Worm (Caenorhabditis elegans) whole organism, dauer: ENCODE measurements around the gene srh-7.

Experiments used
- unc-62 ChIP-seq: sonication (generic microtip); optimal IDR thresholded peaks from 2 replicates; lab custom pipeline; 2017; ENCODE audit warnings: missing biosample characterization, missing genetic modification reagents, missing genetic modification characterization

Gene srh-7

ce11 chrV:3992334-3992733, 15.7 kb upstream of the srh-7 start:
- no peak for TF ChIP-seq unc-62 (GFP tag; lab: Kevin White, UChicago)

DNA sequence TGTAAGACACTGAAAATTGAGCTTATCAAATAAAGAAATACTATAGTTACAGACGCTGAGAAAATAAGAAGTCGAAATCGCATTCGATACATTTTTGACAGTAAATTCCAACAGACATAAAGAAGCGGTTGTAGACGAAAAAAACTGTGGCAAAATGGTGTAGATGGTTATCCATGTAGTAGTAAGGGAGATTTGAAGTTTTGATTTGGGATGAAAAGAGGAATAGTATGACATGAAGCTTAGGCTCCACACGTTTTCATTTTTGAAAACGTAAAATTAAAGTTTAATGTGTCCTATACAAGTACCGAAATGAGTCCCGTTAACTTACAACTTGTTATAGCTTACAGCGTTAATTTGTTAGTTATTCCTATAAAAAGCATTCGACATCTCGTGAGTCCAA, 14.0 kb upstream of the srh-7 start, which contains the start of gene K09D9.9:
K09D9.9 (minus strand) TSS at position 101 of the 400 bp plus-strand sequence.
- no peak for TF ChIP-seq unc-62 (GFP tag; lab: Kevin White, UChicago)

DNA sequence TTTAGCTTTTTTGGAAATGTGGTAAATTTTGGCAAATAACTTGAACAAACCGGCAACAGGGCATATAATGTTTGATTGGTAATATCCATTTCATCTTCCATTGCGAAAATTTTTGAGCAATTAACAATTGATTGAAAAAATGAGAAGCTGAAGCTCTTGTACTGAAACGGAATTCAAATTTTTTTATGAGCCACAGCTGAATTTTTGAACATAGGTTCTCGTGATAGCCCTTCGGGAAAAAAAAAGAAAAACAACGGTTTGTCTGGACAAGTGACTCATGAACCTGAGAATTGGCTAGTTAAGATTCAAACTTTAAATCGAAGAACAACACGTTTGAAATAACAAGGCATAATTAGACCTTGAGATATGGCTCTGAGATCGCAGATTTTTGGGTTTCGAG, 12.2 kb upstream of the srh-7 start, which contains the start of gene srx-62:
srx-62 (minus strand) TSS at position 101 of the 400 bp plus-strand sequence.
- TF ChIP-seq unc-62 (GFP tag; lab: Kevin White, UChicago), result no peak

ce11 chrV:4004577-4004976, 3.5 kb upstream of the srh-7 start:
- no peak for TF ChIP-seq unc-62 (GFP tag; lab: Kevin White, UChicago)

ce11 chrV:4005219-4005618, 2.8 kb upstream of the srh-7 start, which contains the start of gene srh-8:
srh-8 (plus strand) TSS chrV:4005519.
- no peak for TF ChIP-seq unc-62 (GFP tag; lab: Kevin White, UChicago)

ce11 chrV:4010170-4010569, 2.1 kb downstream of the srh-7 start, which contains the start of gene srh-4:
srh-4 (plus strand) TSS chrV:4010470.
- no peak for TF ChIP-seq unc-62 (GFP tag; lab: Kevin White, UChicago)

- no peak for TF ChIP-seq unc-62 (GFP tag; lab: Kevin White, UChicago)
Observed at ce11 chrV:4016780-4017179, 8.8 kb downstream of the srh-7 start, which contains the start of gene srw-89. srw-89 (plus strand) TSS chrV:4017080.

ce11 chrV:4018591-4018990, 10.6 kb downstream of the srh-7 start:
- TF ChIP-seq unc-62 (GFP tag; lab: Kevin White, UChicago), result no peak

DNA sequence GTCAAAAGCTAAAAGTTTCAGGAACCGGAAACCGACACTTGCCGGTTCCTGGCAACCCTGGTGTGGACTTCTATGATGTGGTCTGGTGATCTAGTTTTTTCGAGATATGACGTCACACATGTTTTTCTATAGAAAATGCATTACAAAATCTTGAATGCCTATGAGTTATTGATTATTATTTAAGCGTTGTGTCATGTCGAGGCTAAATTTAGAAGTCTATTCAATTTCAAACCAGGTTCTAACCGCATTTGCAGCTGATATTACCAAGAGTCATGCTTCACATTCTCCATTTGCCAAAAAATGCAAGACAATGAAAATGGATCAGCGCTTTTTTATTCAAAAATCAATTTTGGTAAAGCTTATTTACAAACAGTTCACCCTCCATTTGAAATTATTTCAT, 11.2 kb downstream of the srh-7 start, which contains the start of gene K09D9.3:
K09D9.3 (plus strand) TSS at position 301 of the 400 bp plus-strand sequence.
- no peak for TF ChIP-seq unc-62 (GFP tag; lab: Kevin White, UChicago)

ce11 chrV:4021776-4022175, 13.7 kb downstream of the srh-7 start, which contains the start of gene K09D9.14:
K09D9.14 (minus strand) TSS chrV:4021876.
- TF ChIP-seq unc-62 (GFP tag; lab: Kevin White, UChicago), result no peak

ce11 chrV:4022309-4022708, 14.3 kb downstream of the srh-7 start, which contains the start of gene cyp-35A3:
cyp-35A3 (plus strand) TSS chrV:4022609.
- TF ChIP-seq unc-62 (GFP tag; lab: Kevin White, UChicago), result no peak

DNA sequence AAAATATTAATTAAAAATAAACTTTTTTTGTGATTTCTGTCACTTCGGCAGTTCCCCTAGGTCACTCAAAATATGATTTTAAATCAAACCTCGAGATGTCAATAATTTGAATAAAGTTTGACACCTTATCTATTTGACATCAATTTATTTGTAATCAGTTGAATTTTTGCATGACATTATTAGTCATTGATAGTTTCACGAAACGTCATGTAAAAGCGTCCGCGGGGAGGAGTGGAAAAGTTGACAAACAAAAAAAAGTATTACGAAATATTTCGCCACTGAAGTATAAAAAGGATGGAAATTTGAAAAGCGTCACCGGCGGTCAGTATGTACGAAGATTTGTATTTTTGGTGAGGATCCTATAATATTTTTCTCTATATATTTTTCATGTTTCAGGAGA, 16.8 kb downstream of the srh-7 start, which contains the start of gene K09D9.1:
K09D9.1 (plus strand) TSS at position 271 of the 400 bp plus-strand sequence.
- TF ChIP-seq unc-62 (GFP tag; lab: Kevin White, UChicago), result no peak

- no peak for TF ChIP-seq unc-62 (GFP tag; lab: Kevin White, UChicago)
Observed at ce11 chrV:4029627-4030026, 21.6 kb downstream of the srh-7 start.

DNA sequence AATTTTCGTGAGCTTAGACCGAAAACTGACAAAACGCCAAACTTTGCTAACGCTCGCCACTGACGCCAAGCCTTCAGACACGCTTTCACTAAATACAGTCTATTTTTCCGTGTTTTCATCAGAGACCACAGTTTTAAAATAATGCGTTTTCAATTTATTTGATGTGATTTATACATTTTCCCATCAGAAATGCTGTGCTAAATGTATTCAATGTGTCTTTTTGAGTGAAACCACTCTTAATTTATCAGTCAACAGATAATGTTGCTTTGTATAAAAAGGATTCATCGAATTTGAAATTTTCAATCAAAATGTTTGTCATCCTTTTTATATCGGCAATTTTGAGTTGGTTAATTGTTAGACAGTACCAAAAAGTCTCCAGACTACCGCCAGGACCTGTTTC, 23.3 kb downstream of the srh-7 start, which contains the start of gene cyp-35A4:
cyp-35A4 (plus strand) TSS at position 301 of the 400 bp plus-strand sequence.
- no peak for TF ChIP-seq unc-62 (GFP tag; lab: Kevin White, UChicago)

DNA sequence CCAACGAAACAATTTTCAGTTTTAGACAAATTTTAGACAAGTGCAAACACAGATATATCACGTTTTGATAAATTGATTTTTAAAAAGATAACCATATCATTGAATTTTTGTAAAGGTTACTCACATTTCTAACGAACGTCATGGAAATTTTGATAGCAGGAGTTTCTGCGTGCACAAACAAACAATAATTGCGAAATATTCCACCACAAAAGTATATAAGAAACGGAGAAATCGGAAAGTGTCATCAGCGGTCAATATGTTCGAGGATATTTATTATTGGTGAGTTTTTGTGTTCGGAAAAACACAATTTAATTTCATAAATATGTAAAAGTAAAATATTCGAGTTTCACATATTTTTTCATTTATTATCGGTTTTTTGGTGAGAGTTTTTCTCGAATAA, 26.3 kb downstream of the srh-7 start, which contains the start of gene C49G7.7:
C49G7.7 (plus strand) TSS at position 174 of the 400 bp plus-strand sequence.
- no peak for TF ChIP-seq unc-62 (GFP tag; lab: Kevin White, UChicago)

DNA sequence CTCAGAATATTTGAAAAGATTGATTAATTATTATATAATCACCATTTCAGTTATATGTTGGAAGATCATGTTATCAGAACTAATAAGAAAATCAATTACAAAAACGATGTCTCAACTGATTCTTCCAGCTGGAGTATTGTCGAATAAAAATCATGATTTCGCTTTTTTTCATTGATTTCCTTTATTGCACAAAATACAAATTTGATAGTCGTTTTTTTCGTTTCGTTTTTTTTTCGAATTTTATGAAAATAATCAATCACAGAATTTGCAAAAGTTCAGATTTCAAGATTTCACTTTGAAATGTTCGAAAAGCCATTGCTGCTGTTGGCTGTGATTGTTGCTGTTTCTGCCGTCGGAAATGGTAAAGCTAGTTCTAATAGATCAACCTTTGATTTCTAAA, 27.8 kb downstream of the srh-7 start, which contains the start of gene C49G7.13:
C49G7.13 (plus strand) TSS at position 301 of the 400 bp plus-strand sequence.
- no peak for TF ChIP-seq unc-62 (GFP tag; lab: Kevin White, UChicago)

DNA sequence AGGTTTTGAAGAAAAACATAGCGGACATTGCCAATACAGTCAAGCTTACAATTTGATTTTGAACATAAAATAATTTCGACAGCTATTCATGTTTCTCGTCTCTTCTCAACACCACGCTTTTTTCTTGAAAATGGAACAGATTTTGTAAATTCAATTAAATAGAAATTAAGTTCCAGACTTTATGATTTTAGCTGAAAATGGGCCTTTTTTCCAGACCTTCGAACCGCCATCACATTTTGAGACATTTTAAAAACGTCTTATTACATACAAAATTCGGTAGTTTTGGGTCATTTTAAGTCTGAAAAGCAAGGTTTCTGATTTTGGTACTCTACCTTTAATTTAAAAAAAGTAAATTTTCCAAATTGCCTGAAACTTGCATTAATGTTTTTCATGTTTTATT, 30.1 kb downstream of the srh-7 start, which contains the start of gene C49G7.12:
C49G7.12 (plus strand) TSS at position 301 of the 400 bp plus-strand sequence.
- no peak for TF ChIP-seq unc-62 (GFP tag; lab: Kevin White, UChicago)
